Fruit fly (Drosophila melanogaster) whole organism, adult: Measurements from ENCODE around the gene Pvr.

Source experiments
- CG5204 ChIP-seq: fragments of 200-800 bp; sonication (Bioruptor generic); optimal IDR thresholded peaks from 2 replicates; lab custom pipeline; 2016; ENCODE audit warnings: missing biosample characterization, missing genetic modification characterization
- Clk ChIP-seq: fragments of 200-800 bp; sonication (Bioruptor generic); optimal IDR thresholded peaks from 2 replicates; lab custom pipeline; 2017; ENCODE audit warnings: missing biosample characterization, missing genetic modification characterization
- bab1 ChIP-seq: fragments of 200-800 bp; sonication (Bioruptor generic); optimal IDR thresholded peaks from 3 replicates; lab custom pipeline; 2019; ENCODE audit warnings: missing biosample characterization, mild to moderate bottlenecking, missing genetic modification characterization, moderate library complexity
- pad ChIP-seq: fragments of 200-800 bp; sonication (Bioruptor generic); optimal IDR thresholded peaks from 3 replicates; lab custom pipeline; 2017; ENCODE audit warnings: missing biosample characterization, missing genetic modification characterization, mild to moderate bottlenecking, moderate library complexity, missing genetic modification reagents
- toe ChIP-seq: fragments of 200-800 bp; sonication (Bioruptor generic); optimal IDR thresholded peaks from 2 replicates; lab custom pipeline; 2016; ENCODE audit warnings: missing biosample characterization, missing genetic modification characterization

DNA sequence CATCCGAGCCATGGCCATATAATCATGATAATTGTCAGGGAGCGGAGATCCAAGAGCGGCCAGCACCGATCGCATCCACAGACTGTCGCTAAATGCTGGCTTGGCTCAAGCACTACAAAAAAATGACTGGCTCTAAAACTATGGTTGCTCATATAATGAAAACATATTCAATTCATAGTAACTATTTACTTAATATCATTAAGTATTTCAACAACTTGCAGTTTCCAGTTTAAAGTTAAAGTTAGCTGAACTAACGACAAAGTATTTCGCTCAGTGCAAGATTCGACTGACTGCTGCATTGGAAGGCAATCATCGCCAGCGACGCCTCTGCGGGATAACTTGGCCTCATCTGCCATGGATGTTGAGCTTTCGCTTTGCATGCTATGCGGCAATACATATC lies 31.2 kb upstream of the Pvr start:
- TF ChIP-seq Clk (no peak), toe (GFP tag; lab: Kevin White, UChicago) (no peak), CG5204 (GFP tag; lab: Kevin White, UChicago) (no peak), bab1 (GFP tag; lab: Kevin White, UChicago) (no peak), pad (no peak)
